Fruit fly (Drosophila melanogaster) whole organism: Measurements from ENCODE around the gene CG42820.

Experiments
- CG8478 ChIP-seq: fragments of >200 bp; optimal IDR thresholded peaks from 2 replicates; lab custom pipeline; 2018; ENCODE audit warnings: inconsistent platforms
- Dll ChIP-seq: fragments of >200 bp; optimal IDR thresholded peaks from 2 replicates; lab custom pipeline; 2017
- EcR ChIP-seq, 2 experiments: fragments of >200 bp; optimal IDR thresholded peaks; 2 replicates each; lab custom pipeline; 2017; ENCODE audit warnings: missing biosample characterization in 2 of 2, missing genetic modification characterization in 2 of 2, missing genetic modification reagents in 2 of 2
- pan ChIP-seq: fragments of >200 bp; optimal IDR thresholded peaks from 2 replicates; lab custom pipeline; 2017
- psq ChIP-seq: fragments of >200 bp; optimal IDR thresholded peaks from 2 replicates; lab custom pipeline; 2017
- usp ChIP-seq: fragments of >200 bp; optimal IDR thresholded peaks from 2 replicates; lab custom pipeline; 2017; ENCODE audit warnings: missing biosample characterization, missing genetic modification characterization, mixed read lengths

Gene CG42820

dm6 chr2L:8392298-8392697 lies at the start of gene CG42820:
TSS of gene CG42820 (minus strand) at chr2L:8392398.
- TF ChIP-seq EcR (GFP tag; optimal IDR thresholded peaks at IDR 0.05; lab: Kevin White, UChicago) (no peak), usp (GFP tag; lab: Kevin White, UChicago) (no peak), CG8478 (lab: Kevin White, UChicago) (no peak), psq (no peak), pan (lab: Kevin White, UChicago) (no peak), Dll (lab: Kevin White, UChicago) (no peak)

DNA sequence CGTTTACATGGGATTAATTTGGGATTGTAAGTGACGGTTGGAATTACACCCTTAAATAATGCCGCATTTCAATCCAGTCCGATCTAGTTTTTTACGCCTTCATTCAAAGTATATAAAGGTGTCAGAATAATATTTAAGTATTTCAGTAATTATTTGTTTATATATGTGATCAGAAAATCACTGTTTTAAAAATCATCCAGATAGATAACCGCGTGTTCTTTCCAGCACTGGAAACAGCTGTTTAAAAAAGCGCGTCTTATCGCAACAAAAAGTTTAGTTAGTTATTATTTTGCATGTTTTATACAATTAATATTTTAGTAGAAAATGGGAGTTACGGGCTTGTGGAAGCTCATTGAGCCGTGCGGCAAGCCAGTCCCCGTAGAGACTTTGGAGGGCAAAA lies 45.9 kb upstream of the CG42820 start, which contains the start of gene mus201:
mus201 (plus strand) TSS at position 118 of the 400 bp plus-strand sequence.
- TF ChIP-seq CG8478 (lab: Kevin White, UChicago) (no peak), pan (lab: Kevin White, UChicago) (no peak), EcR (GFP tag; optimal IDR thresholded peaks at IDR 0.05; lab: Kevin White, UChicago) (no peak), usp (GFP tag; lab: Kevin White, UChicago) (no peak), Dll (lab: Kevin White, UChicago) (no peak), psq (no peak)

DNA sequence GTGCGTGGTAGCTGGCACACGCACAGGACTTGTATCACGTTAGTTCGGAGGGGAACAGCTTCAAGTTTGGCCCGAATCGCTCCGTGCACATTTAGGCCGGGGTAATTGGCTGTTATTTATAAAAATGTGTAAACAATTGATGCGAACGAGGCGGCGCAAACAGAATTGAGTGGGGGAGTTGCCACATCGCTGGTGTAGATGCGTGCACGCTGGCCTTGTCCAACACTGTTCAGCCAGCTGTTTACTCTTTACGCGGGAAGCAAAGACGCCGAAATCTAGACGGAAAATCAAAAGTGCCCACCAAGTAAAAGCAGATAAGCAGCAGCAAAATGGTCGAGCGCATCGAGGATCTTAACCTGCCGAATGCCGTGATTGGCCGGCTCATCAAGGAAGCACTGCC lies 45.0 kb upstream of the CG42820 start, which contains the start of the genes D12 and Chrac-14:
D12 (minus strand) TSS at position 190 of the 400 bp plus-strand sequence.
Chrac-14 (plus strand) TSS at position 230 of the 400 bp plus-strand sequence.
- TF ChIP-seq usp (GFP tag; lab: Kevin White, UChicago) (no peak), EcR (GFP tag; optimal IDR thresholded peaks at IDR 0.05; lab: Kevin White, UChicago) (no peak), CG8478 (lab: Kevin White, UChicago) (no peak), pan (lab: Kevin White, UChicago) (no peak), Dll (lab: Kevin White, UChicago) (no peak), psq (no peak)

DNA sequence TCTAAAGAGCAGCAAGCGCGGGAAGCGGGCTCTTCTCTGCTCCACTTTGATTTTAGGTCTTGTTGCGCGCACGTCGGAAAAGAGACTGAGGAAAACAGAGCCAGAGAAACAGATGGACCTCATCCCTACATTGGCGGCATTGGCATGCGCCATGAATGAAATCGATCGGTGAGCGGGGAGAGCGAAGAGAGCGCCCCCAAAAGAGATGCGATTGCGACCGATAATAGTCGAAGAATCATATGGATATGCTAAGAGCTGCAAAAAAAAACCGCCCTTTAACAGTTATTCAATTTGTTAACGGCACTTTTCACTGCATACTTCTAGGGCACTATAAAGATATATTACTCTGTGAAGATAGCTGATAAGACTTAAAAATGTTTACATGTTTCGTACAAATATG lies 41.3 kb upstream of the CG42820 start, which contains the start of gene grk:
grk (minus strand) TSS at position 87 of the 400 bp plus-strand sequence.
- TF ChIP-seq EcR (GFP tag; optimal IDR thresholded peaks at IDR 0.05; lab: Kevin White, UChicago): no peak
- TF ChIP-seq psq: no peak
- no peak for TF ChIP-seq CG8478 (lab: Kevin White, UChicago)
- TF ChIP-seq Dll (lab: Kevin White, UChicago): no peak
- no peak for TF ChIP-seq usp (GFP tag; lab: Kevin White, UChicago)
- no peak for TF ChIP-seq pan (lab: Kevin White, UChicago)

dm6 chr2L:8432130-8432529 lies 39.9 kb upstream of the CG42820 start:
- TF ChIP-seq usp (GFP tag; lab: Kevin White, UChicago) (no peak), Dll (lab: Kevin White, UChicago) (no peak), psq (no peak), CG8478 (lab: Kevin White, UChicago) (no peak), EcR (GFP tag; optimal IDR thresholded peaks at IDR 0.05; lab: Kevin White, UChicago) (no peak), pan (lab: Kevin White, UChicago) (no peak)

- TF ChIP-seq usp (GFP tag; lab: Kevin White, UChicago): no peak
- no peak for TF ChIP-seq CG8478 (lab: Kevin White, UChicago)
- TF ChIP-seq psq: no peak
- no peak for TF ChIP-seq EcR (GFP tag; optimal IDR thresholded peaks at IDR 0.05; lab: Kevin White, UChicago)
- no peak for TF ChIP-seq pan (lab: Kevin White, UChicago)
- no peak for TF ChIP-seq Dll (lab: Kevin White, UChicago)
These were observed 34.6 kb upstream of the CG42820 start for dm6 chr2L:8426801-8427200.

dm6 chr2L:8425962-8426759 lies 34.0 kb upstream of the CG42820 start:
- TF ChIP-seq usp (GFP tag; lab: Kevin White, UChicago): no peak
- no peak for TF ChIP-seq EcR (GFP tag; optimal IDR thresholded peaks at IDR 0.05; lab: Kevin White, UChicago)
- TF ChIP-seq Dll (lab: Kevin White, UChicago): no peak
- no peak for TF ChIP-seq pan (lab: Kevin White, UChicago)
- no peak for TF ChIP-seq psq
- no peak for TF ChIP-seq CG8478 (lab: Kevin White, UChicago)

DNA sequence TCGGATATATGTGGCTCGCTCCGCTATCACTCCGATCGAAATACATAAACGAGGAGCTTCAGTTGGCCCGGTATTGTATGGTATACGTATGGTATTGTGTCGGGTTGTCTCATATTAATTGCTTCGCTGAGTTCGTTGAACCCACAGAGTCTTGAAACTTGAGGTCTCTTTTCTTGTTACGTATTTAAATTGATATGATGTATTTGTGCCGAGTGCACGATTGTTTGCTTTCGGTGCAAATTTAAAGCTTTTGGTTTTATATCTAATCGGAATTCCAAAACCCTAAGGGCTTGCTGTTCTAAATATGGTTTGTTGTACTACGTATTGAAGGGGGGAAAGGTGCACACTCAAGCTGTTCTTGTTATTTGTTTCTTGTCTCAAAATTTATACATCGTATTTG lies 33.0 kb upstream of the CG42820 start:
- TF ChIP-seq usp (GFP tag; lab: Kevin White, UChicago) (no peak), EcR (GFP tag; optimal IDR thresholded peaks at IDR 0.05; lab: Kevin White, UChicago) (peak in 1 of 2 experiments; percentile 20), Dll (lab: Kevin White, UChicago) (no peak), CG8478 (lab: Kevin White, UChicago) (no peak), pan (lab: Kevin White, UChicago) (no peak), psq (no peak)

dm6 chr2L:8424662-8425208 lies 32.5 kb upstream of the CG42820 start:
- TF ChIP-seq psq (no peak), usp (GFP tag; lab: Kevin White, UChicago) (no peak), EcR (GFP tag; optimal IDR thresholded peaks at IDR 0.05; lab: Kevin White, UChicago) (no peak), Dll (lab: Kevin White, UChicago) (no peak), CG8478 (lab: Kevin White, UChicago) (no peak), pan (lab: Kevin White, UChicago) (no peak)

DNA sequence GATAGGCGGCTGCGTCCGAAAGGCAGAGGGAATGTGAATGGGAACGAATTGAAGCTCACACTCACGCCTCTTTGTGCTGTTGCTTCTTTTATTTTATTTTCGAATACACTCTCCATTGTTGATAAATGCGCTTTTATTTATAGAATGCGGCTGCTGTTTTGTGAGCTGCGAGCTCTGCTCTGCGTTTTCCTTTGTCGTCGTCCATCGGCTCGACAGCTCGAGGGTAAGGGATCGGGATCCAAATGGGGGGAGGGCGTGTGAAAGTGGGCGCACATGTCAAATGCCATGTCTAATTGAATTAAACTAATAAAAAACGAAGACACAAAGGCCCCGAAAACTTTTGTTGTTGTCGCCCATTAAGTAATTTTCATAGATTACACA lies 31.9 kb upstream of the CG42820 start:
- TF ChIP-seq EcR (GFP tag; optimal IDR thresholded peaks at IDR 0.05; lab: Kevin White, UChicago): peak in 1 of 2 experiments; percentile 1
- no peak for TF ChIP-seq pan (lab: Kevin White, UChicago)

DNA sequence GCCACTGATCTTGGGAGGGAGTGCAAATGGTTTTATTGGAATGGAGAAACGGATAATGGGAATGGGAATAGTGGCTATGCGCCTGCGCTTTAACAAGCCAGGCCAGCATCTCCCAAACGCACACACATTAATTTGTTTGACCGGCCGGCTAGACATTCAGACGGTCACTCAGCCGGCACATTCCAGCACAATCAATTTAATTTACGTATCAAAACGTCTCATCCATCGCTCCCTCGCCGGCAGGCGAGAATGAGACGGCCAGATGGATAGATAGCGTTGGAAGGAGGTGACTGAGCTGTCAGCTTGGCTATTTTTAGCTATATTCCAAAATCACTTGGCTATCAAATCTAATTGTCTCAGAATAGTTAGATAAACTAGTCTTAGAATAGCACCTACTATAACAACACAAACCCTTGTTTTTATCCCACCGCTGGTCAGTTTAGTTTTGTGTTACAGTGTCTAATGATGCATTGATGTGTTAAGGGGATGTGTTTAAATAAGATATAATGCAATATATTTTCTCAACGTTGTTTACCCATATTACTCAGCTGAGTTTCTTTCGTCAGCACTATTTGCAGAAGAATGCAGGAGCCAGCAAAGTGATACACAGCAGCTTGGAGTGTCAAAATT lies 31.4 kb upstream of the CG42820 start:
- TF ChIP-seq psq (no peak), CG8478 (lab: Kevin White, UChicago) (no peak), EcR (GFP tag; optimal IDR thresholded peaks at IDR 0.05; lab: Kevin White, UChicago) (no peak), Dll (lab: Kevin White, UChicago) (no peak), pan (lab: Kevin White, UChicago) (no peak), usp (GFP tag; lab: Kevin White, UChicago) (no peak)
